Fruit fly (Drosophila melanogaster): ENCODE measurements around the gene CG14645.

DNA sequence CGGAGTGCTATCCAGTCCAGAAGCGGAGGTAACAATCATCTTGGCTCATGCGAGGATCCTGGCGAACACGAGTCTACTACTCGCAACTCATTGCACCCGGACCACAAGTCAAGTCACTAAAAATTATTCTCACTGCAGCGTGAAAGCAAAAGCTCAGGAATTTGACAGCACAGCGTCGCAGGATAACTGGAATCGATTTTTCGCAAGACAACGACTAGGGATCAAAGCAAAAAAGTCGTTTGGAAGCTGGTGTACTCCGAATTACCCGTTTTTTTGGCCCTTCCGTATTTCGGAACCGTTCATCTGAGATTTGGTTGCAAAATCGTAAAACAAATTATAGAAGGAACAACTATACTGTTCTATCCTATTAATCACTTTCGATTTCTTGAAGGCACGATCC is 16.3 kb upstream of the CG14645 start:
- TF ChIP-seq CG14711 (tag; optimal IDR thresholded peaks at IDR 0.05), result no peak
- no peak for TF ChIP-seq CG1620 (GFP tag; optimal IDR thresholded peaks at IDR 0.05)
- TF ChIP-seq CG7101 (tag; optimal IDR thresholded peaks at IDR 0.05), result no peak

Measured in whole organism, adult.